Fruit fly (Drosophila melanogaster) whole organism, embryonic: ENCODE results near the gene PNKP.

ENCODE experiments used
- Ada2b ChIP-seq: fragments of 200-800 bp; sonication (Bioruptor generic); IDR thresholded peaks from 2 replicates; pipeline ENCODE4 v1.3.6; 2022; ENCODE audit warnings: missing biosample characterization, missing genetic modification characterization
- B-H2 ChIP-seq: fragments of 200-800 bp; sonication (Bioruptor generic); optimal IDR thresholded peaks from 2 replicates; lab custom pipeline; 2018; ENCODE audit warnings: missing biosample characterization, mild to moderate bottlenecking, missing genetic modification characterization
- CG12744 ChIP-seq: fragments of 200-800 bp; sonication (Bioruptor generic); optimal IDR thresholded peaks from 2 replicates; lab custom pipeline; 2016; ENCODE audit warnings: missing biosample characterization, missing genetic modification characterization
- CG14860 ChIP-seq: fragments of 200-800 bp; sonication (Bioruptor generic); IDR thresholded peaks from 3 replicates; pipeline ENCODE4 v1.3.6; 2022; ENCODE audit warnings: missing biosample characterization, missing genetic modification characterization; ENCODE audit not compliant: partially characterized antibody
- CG15073 ChIP-seq: fragments of 200-800 bp; sonication (Bioruptor generic); optimal IDR thresholded peaks from 2 replicates; lab custom pipeline; 2016; ENCODE audit warnings: missing biosample characterization, missing genetic modification characterization
- CG1647 ChIP-seq: fragments of 200-800 bp; sonication (Bioruptor generic); optimal IDR thresholded peaks from 3 replicates; lab custom pipeline; 2016; ENCODE audit warnings: missing biosample characterization, missing genetic modification characterization
- CG16863 ChIP-seq: fragments of 200-800 bp; sonication (Bioruptor generic); optimal IDR thresholded peaks from 3 replicates; lab custom pipeline; 2016; ENCODE audit warnings: missing biosample characterization, missing genetic modification characterization
- CG17186 ChIP-seq: fragments of 200-800 bp; sonication (Bioruptor generic); optimal IDR thresholded peaks from 3 replicates; lab custom pipeline; 2017; ENCODE audit warnings: missing biosample characterization, missing genetic modification reagents, missing genetic modification characterization
- CG18599 ChIP-seq: fragments of 200-800 bp; sonication (Bioruptor generic); optimal IDR thresholded peaks from 3 replicates; lab custom pipeline; 2017; ENCODE audit warnings: missing biosample characterization, missing genetic modification characterization, mild to moderate bottlenecking, moderate library complexity, missing genetic modification reagents
- CG2199 ChIP-seq: fragments of 200-800 bp; sonication (Bioruptor generic); IDR thresholded peaks from 3 replicates; pipeline ENCODE4 v1.3.6; 2022; ENCODE audit warnings: missing biosample characterization, missing genetic modification characterization
- CG2202 ChIP-seq: fragments of 200-800 bp; sonication (Bioruptor generic); optimal IDR thresholded peaks from 2 replicates; lab custom pipeline; 2018; ENCODE audit warnings: missing biosample characterization, mild to moderate bottlenecking, missing genetic modification characterization
- CG2712 ChIP-seq: fragments of 200-800 bp; optimal IDR thresholded peaks from 3 replicates; lab custom pipeline; 2019; ENCODE audit warnings: missing biosample characterization, mild to moderate bottlenecking, missing genetic modification characterization, moderate library complexity
- CG3163 ChIP-seq: fragments of 200-800 bp; sonication (Bioruptor generic); optimal IDR thresholded peaks from 3 replicates; lab custom pipeline; 2016; ENCODE audit warnings: missing biosample characterization, missing genetic modification characterization
- CG6683 ChIP-seq: fragments of 200-800 bp; sonication (Bioruptor generic); optimal IDR thresholded peaks from 2 replicates; lab custom pipeline; 2017; ENCODE audit warnings: missing biosample characterization, mild to moderate bottlenecking, missing genetic modification characterization, missing genetic modification reagents
- CG6854 ChIP-seq: fragments of 200-800 bp; sonication (Bioruptor generic); optimal IDR thresholded peaks from 3 replicates; lab custom pipeline; 2017; ENCODE audit warnings: missing biosample characterization, mild to moderate bottlenecking, missing genetic modification characterization
- CG7372 ChIP-seq: fragments of 200-800 bp; sonication (Bioruptor generic); IDR thresholded peaks from 2 replicates; pipeline ENCODE4 v1.3.6; 2022; ENCODE audit warnings: missing biosample characterization, missing genetic modification characterization
- CG7839 ChIP-seq: fragments of 200-800 bp; sonication (Bioruptor generic); optimal IDR thresholded peaks from 3 replicates; lab custom pipeline; 2018; ENCODE audit warnings: missing biosample characterization, mild to moderate bottlenecking, missing genetic modification characterization, moderate library complexity
- CG9727 ChIP-seq: fragments of 200-800 bp; sonication (Bioruptor generic); optimal IDR thresholded peaks from 3 replicates; lab custom pipeline; 2017; ENCODE audit warnings: missing biosample characterization, mild to moderate bottlenecking, missing genetic modification characterization
- Camta ChIP-seq: fragments of 200-800 bp; sonication (Bioruptor generic); optimal IDR thresholded peaks from 2 replicates; lab custom pipeline; 2016; ENCODE audit warnings: missing biosample characterization, missing genetic modification characterization
- CkIIα-i1 ChIP-seq: fragments of 200-800 bp; sonication (Bioruptor generic); IDR thresholded peaks from 2 replicates; pipeline ENCODE4 v1.3.6; 2022; ENCODE audit warnings: missing biosample characterization, missing genetic modification characterization
- CoRest ChIP-seq: fragments of 200-800 bp; sonication (Bioruptor generic); optimal IDR thresholded peaks from 3 replicates; lab custom pipeline; 2018; ENCODE audit warnings: missing biosample characterization, mild to moderate bottlenecking, missing genetic modification characterization, moderate library complexity
- Elba2 ChIP-seq: fragments of 200-800 bp; sonication (Bioruptor generic); optimal IDR thresholded peaks from 3 replicates; lab custom pipeline; 2016; ENCODE audit warnings: missing biosample characterization, missing genetic modification characterization
- Ets65A ChIP-seq: fragments of 200-800 bp; sonication (Bioruptor generic); peaks from one replicate; lab custom pipeline; 2016; ENCODE audit warnings: missing biosample characterization, missing genetic modification characterization
- Hr3 ChIP-seq: fragments of 200-800 bp; sonication (Bioruptor generic); optimal IDR thresholded peaks from 3 replicates; lab custom pipeline; 2016; ENCODE audit warnings: missing biosample characterization, missing genetic modification characterization
- Lim3 ChIP-seq: fragments of 200-800 bp; sonication (Bioruptor generic); IDR thresholded peaks from 2 replicates; pipeline ENCODE4 v1.3.6; 2022; ENCODE audit warnings: missing biosample characterization, missing genetic modification characterization
- Oaz ChIP-seq: fragments of 200-800 bp; sonication (Bioruptor generic); IDR thresholded peaks from 2 replicates; pipeline ENCODE4 v1.3.6; 2022; ENCODE audit warnings: missing biosample characterization, missing genetic modification characterization
- Poxn ChIP-seq: fragments of 200-800 bp; sonication (Bioruptor generic); IDR thresholded peaks from 2 replicates; pipeline ENCODE4 v1.3.6; 2022; ENCODE audit warnings: missing biosample characterization, missing genetic modification characterization
- Sin3A ChIP-seq: fragments of >200 bp; optimal IDR thresholded peaks from 2 replicates; lab custom pipeline; 2018
- Stat92E ChIP-seq, 3 experiments: fragments of >200 bp in 2 of 3; fragments of 200-800 bp in 1 of 3; sonication (Bioruptor generic) in 1 of 3; optimal IDR thresholded peaks; 2 replicates each; lab custom pipeline; 2017 to 2019; ENCODE audit warnings: missing biosample characterization in 3 of 3, missing genetic modification characterization in 3 of 3, mild to moderate bottlenecking in 1 of 3, moderate library complexity in 1 of 3
- Trl ChIP-seq, 3 experiments: fragments of >200 bp in 2 of 3; fragments of 200-800 bp in 1 of 3; sonication (Bioruptor generic) in 1 of 3; optimal IDR thresholded peaks; 2 replicates in 1 of 3; 3 replicates in 2 of 3; lab custom pipeline; 2016 to 2017; ENCODE audit warnings: missing biosample characterization in 1 of 3, missing genetic modification characterization in 1 of 3
- ab ChIP-seq: fragments of 200-800 bp; sonication (Bioruptor generic); optimal IDR thresholded peaks from 2 replicates; lab custom pipeline; 2016; ENCODE audit warnings: missing biosample characterization, missing genetic modification characterization
- cas ChIP-seq: fragments of 200-800 bp; sonication (Bioruptor generic); IDR thresholded peaks from 2 replicates; pipeline ENCODE4 v1.3.6; 2022; ENCODE audit warnings: missing biosample characterization, missing genetic modification characterization
- crc ChIP-seq: fragments of 200-800 bp; sonication (Bioruptor generic); optimal IDR thresholded peaks from 2 replicates; lab custom pipeline; 2016; ENCODE audit warnings: missing biosample characterization, missing genetic modification characterization
- croc ChIP-seq: fragments of 200-800 bp; sonication (Bioruptor generic); conservative IDR thresholded peaks from 3 replicates; pipeline ENCODE4 v1.3.6; 2022; ENCODE audit warnings: missing biosample characterization, missing genetic modification characterization
- dati ChIP-seq: fragments of 200-800 bp; sonication (Bioruptor generic); IDR thresholded peaks from 2 replicates; pipeline ENCODE4 v1.3.6; 2022; ENCODE audit warnings: missing biosample characterization, missing genetic modification characterization
- dysf ChIP-seq: fragments of 200-800 bp; sonication (Bioruptor generic); IDR thresholded peaks from 3 replicates; pipeline ENCODE4 v1.3.6; 2022; ENCODE audit warnings: missing biosample characterization, missing genetic modification characterization
- fd102C ChIP-seq: fragments of 200-800 bp; sonication (Bioruptor generic); optimal IDR thresholded peaks from 2 replicates; lab custom pipeline; 2018; ENCODE audit warnings: missing biosample characterization, mild to moderate bottlenecking, missing genetic modification characterization, moderate library complexity
- gcm2 ChIP-seq: fragments of 200-800 bp; sonication (Bioruptor generic); optimal IDR thresholded peaks from 2 replicates; lab custom pipeline; 2016; ENCODE audit warnings: missing biosample characterization, missing genetic modification characterization
- grau ChIP-seq: fragments of 200-800 bp; optimal IDR thresholded peaks from 3 replicates; lab custom pipeline; 2019; ENCODE audit warnings: missing biosample characterization, mild to moderate bottlenecking, missing genetic modification characterization, moderate library complexity
- gt ChIP-seq: fragments of 200-800 bp; sonication (Bioruptor generic); IDR thresholded peaks from 2 replicates; pipeline ENCODE4 v1.3.6; 2022; ENCODE audit warnings: missing biosample characterization, missing genetic modification characterization
- maf-S ChIP-seq: fragments of 200-800 bp; sonication (Bioruptor generic); optimal IDR thresholded peaks from 2 replicates; lab custom pipeline; 2016; ENCODE audit warnings: missing biosample characterization, missing genetic modification characterization
- mam ChIP-seq: fragments of 200-800 bp; sonication (Bioruptor generic); optimal IDR thresholded peaks from 3 replicates; lab custom pipeline; 2016; ENCODE audit warnings: missing biosample characterization, missing genetic modification characterization
- nau ChIP-seq: fragments of 200-800 bp; sonication (Bioruptor generic); optimal IDR thresholded peaks from 3 replicates; lab custom pipeline; 2017; ENCODE audit warnings: missing biosample characterization, mild to moderate bottlenecking, missing genetic modification characterization, missing genetic modification reagents
- org-1 ChIP-seq: fragments of 200-800 bp; sonication (Bioruptor generic); optimal IDR thresholded peaks from 2 replicates; lab custom pipeline; 2017; ENCODE audit warnings: missing biosample characterization, missing genetic modification characterization
- pho ChIP-seq: fragments of 200-800 bp; sonication (Bioruptor generic); optimal IDR thresholded peaks from 2 replicates; lab custom pipeline; 2016; ENCODE audit warnings: missing biosample characterization, missing genetic modification characterization
- pzg ChIP-seq: fragments of 200-800 bp; sonication (Bioruptor generic); optimal IDR thresholded peaks from 3 replicates; lab custom pipeline; 2018; ENCODE audit warnings: missing biosample characterization, mild to moderate bottlenecking, missing genetic modification characterization, moderate library complexity
- ro ChIP-seq: fragments of 200-800 bp; sonication (Bioruptor generic); IDR thresholded peaks from 2 replicates; pipeline ENCODE4 v1.3.6; 2022; ENCODE audit warnings: missing biosample characterization, missing genetic modification characterization
- slbo ChIP-seq: fragments of 200-800 bp; sonication (Bioruptor generic); IDR thresholded peaks from 2 replicates; pipeline ENCODE4 v1.3.6; 2022; ENCODE audit warnings: missing biosample characterization, missing genetic modification characterization
- tap ChIP-seq: fragments of 200-800 bp; optimal IDR thresholded peaks from 3 replicates; lab custom pipeline; 2019; ENCODE audit warnings: missing biosample characterization, mild to moderate bottlenecking, missing genetic modification characterization, moderate library complexity
- twi ChIP-seq: fragments of 200-800 bp; optimal IDR thresholded peaks from 2 replicates; lab custom pipeline; 2019; ENCODE audit warnings: missing biosample characterization, mild to moderate bottlenecking, missing genetic modification characterization, moderate library complexity
- zf30C ChIP-seq: fragments of 200-800 bp; sonication (Bioruptor generic); optimal IDR thresholded peaks from 3 replicates; lab custom pipeline; 2018; ENCODE audit warnings: missing biosample characterization, mild to moderate bottlenecking, missing genetic modification characterization
- zfh2 ChIP-seq: fragments of 200-800 bp; sonication (Bioruptor generic); optimal IDR thresholded peaks from 2 replicates; lab custom pipeline; 2016; ENCODE audit warnings: missing biosample characterization, missing genetic modification characterization

PNKP gene

DNA sequence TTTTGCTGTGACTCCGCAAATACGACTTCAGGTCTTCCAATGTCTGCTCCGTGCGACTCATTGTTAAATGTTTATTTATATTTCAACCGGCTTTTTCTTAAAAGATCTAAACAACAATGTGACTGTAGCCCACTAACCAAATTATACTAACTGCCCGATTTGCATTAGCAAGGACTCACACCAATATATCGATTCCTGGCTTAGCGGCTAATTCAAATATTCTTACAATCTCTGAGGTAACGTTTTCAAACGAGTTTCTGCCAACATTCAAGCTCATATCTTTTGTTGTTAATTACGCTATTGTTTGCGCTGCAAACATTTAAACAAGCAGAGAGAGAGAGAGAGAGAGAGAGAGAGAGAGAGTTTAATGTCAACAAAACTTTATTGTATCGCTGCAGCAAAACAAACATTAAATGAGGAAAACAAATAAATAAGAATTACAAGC is 34.8 kb downstream of the PNKP start, which contains the start of gene tex (continued):
- TF ChIP-seq Hr3 (GFP tag; lab: Kevin White, UChicago) (no peak), CG18599 (no peak), cas (no peak), twi (tag; lab: Kevin White, UChicago) (no peak), CG17186 (GFP tag; lab: Kevin White, UChicago) (peak; percentile 64), CG2712 (peak; percentile 55), slbo (GFP tag; lab: Robert Waterston, UW) (no peak), CG2202 (tag; lab: Kevin White, UChicago) (peak; percentile 63), tap (tag; lab: Kevin White, UChicago) (no peak), nau (GFP tag; lab: Kevin White, UChicago) (no peak), CG2199 (GFP tag; lab: Robert Waterston, UW) (no peak), ro (GFP tag; lab: Robert Waterston, UW) (no peak), Stat92E (GFP tag; optimal IDR thresholded peaks at IDR 0.05; lab: Kevin White, UChicago) (peak in 1 of 3 experiments; percentile 5), zfh2 (GFP tag; lab: Kevin White, UChicago) (no peak), CG15073 (GFP tag; lab: Kevin White, UChicago) (no peak), CG1647 (GFP tag; lab: Kevin White, UChicago) (no peak), mam (no peak), Elba2 (no peak), pho (GFP tag; lab: Kevin White, UChicago) (no peak), CG12744 (GFP tag; lab: Kevin White, UChicago) (no peak), maf-S (GFP tag; lab: Kevin White, UChicago) (no peak), B-H2 (GFP tag; lab: Kevin White, UChicago) (no peak), Camta (GFP tag; lab: Kevin White, UChicago) (no peak), CG7372 (GFP tag; lab: Robert Waterston, UW) (no peak), grau (no peak), fd102C (GFP tag; lab: Kevin White, UChicago) (peak; percentile 1), CkIIα-i1 (GFP tag; lab: Robert Waterston, UW) (no peak), Ets65A (GFP tag; lab: Kevin White, UChicago) (no peak), Sin3A (lab: Kevin White, UChicago) (peak; percentile 26), dati (GFP tag; lab: Robert Waterston, UW) (no peak), Oaz (GFP tag; lab: Robert Waterston, UW) (no peak), CG6854 (GFP tag; lab: Kevin White, UChicago) (no peak), zf30C (GFP tag; lab: Kevin White, UChicago) (no peak), CG16863 (GFP tag; lab: Kevin White, UChicago) (peak; percentile 2), CG3163 (GFP tag; lab: Kevin White, UChicago) (no peak), crc (GFP tag; lab: Kevin White, UChicago) (no peak), CG7839 (tag; lab: Kevin White, UChicago) (no peak), Ada2b (GFP tag; lab: Robert Waterston, UW) (no peak), Trl (optimal IDR thresholded peaks at IDR 0.05; lab: Kevin White, UChicago) (peak in 1 of 2 experiments; percentile 52), Trl (GFP tag; optimal IDR thresholded peaks at IDR 0.05; lab: Kevin White, UChicago) (peak; percentile 50), org-1 (peak; percentile 29), ab (GFP tag; lab: Kevin White, UChicago) (no peak), gt (GFP tag; lab: Robert Waterston, UW) (no peak), Lim3 (GFP tag; lab: Robert Waterston, UW) (no peak), gcm2 (GFP tag; lab: Kevin White, UChicago) (no peak), croc (GFP tag; lab: Robert Waterston, UW) (no peak), CG6683 (GFP tag; lab: Kevin White, UChicago) (no peak), CG9727 (GFP tag; lab: Kevin White, UChicago) (peak; percentile 69), CG14860 (GFP tag; lab: Robert Waterston, UW) (no peak), CoRest (peak; percentile 7), pzg (peak; percentile 89), dysf (GFP tag; lab: Robert Waterston, UW) (no peak), Poxn (no peak)
